Worm (Caenorhabditis elegans) whole organism, late embryonic: ENCODE measurements around the gene tag-196.

ENCODE experiments used
- C38D4.7 ChIP-seq: fragments of 200-800 bp; sonication (Bioruptor generic); optimal IDR thresholded peaks from 2 replicates; lab custom pipeline; 2018; ENCODE audit warnings: mild to moderate bottlenecking, missing genetic modification characterization, moderate library complexity, missing compliant biosample characterization
- F13H6.1 ChIP-seq: sonication (generic microtip); optimal IDR thresholded peaks from 2 replicates; lab custom pipeline; 2016; ENCODE audit warnings: missing genetic modification characterization, missing compliant biosample characterization
- ahr-1 ChIP-seq: sonication (generic microtip); optimal IDR thresholded peaks from 2 replicates; lab custom pipeline; 2016; ENCODE audit warnings: missing genetic modification characterization, missing compliant biosample characterization
- ama-1 ChIP-seq: fragments of 150-350 bp; optimal IDR thresholded peaks from 2 replicates; lab custom pipeline; 2014
- ceh-24 ChIP-seq: sonication (generic microtip); optimal IDR thresholded peaks from 2 replicates; lab custom pipeline; 2016; ENCODE audit warnings: mild to moderate bottlenecking, missing genetic modification characterization, missing compliant biosample characterization
- ceh-30 ChIP-seq: fragments of 150-350 bp; optimal IDR thresholded peaks from 2 replicates; lab custom pipeline; 2014; ENCODE audit warnings: missing biosample characterization, missing genetic modification characterization
- ceh-31 ChIP-seq: sonication (generic microtip); optimal IDR thresholded peaks from 2 replicates; lab custom pipeline; 2016; ENCODE audit warnings: missing genetic modification characterization, missing compliant biosample characterization
- ceh-34 ChIP-seq: sonication (generic microtip); optimal IDR thresholded peaks from 2 replicates; lab custom pipeline; 2016; ENCODE audit warnings: mild to moderate bottlenecking, missing genetic modification characterization, missing compliant biosample characterization
- ceh-45 ChIP-seq: fragments of 200-800 bp; sonication (Bioruptor generic); IDR thresholded peaks from 2 replicates; pipeline ENCODE4 v1.3.6; 2022; ENCODE audit warnings: missing genetic modification reagents, missing genetic modification characterization, missing compliant biosample characterization
- ceh-6 ChIP-seq: fragments of 200-800 bp; sonication (Bioruptor generic); optimal IDR thresholded peaks from 2 replicates; lab custom pipeline; 2018; ENCODE audit warnings: mild to moderate bottlenecking, missing genetic modification characterization, missing compliant biosample characterization
- ceh-9 ChIP-seq: sonication (generic microtip); optimal IDR thresholded peaks from 2 replicates; lab custom pipeline; 2016; ENCODE audit warnings: mild to moderate bottlenecking, missing genetic modification characterization, inconsistent platforms, missing compliant biosample characterization
- dmd-4 ChIP-seq: sonication (generic microtip); optimal IDR thresholded peaks from 2 replicates; lab custom pipeline; 2016; ENCODE audit warnings: borderline replicate concordance, missing genetic modification characterization, missing compliant biosample characterization
- dve-1 ChIP-seq: sonication (generic microtip); optimal IDR thresholded peaks from 2 replicates; lab custom pipeline; 2017; ENCODE audit warnings: antibody characterized with exemption, mild to moderate bottlenecking, missing genetic modification characterization, missing compliant biosample characterization
- elt-4 ChIP-seq: sonication (generic microtip); optimal IDR thresholded peaks from 2 replicates; lab custom pipeline; 2016; ENCODE audit warnings: missing genetic modification characterization, missing compliant biosample characterization
- eyg-1 ChIP-seq: sonication (generic microtip); optimal IDR thresholded peaks from 2 replicates; lab custom pipeline; 2016; ENCODE audit warnings: missing genotype, missing genetic modification characterization, missing compliant biosample characterization
- fax-1 ChIP-seq: sonication (generic microtip); optimal IDR thresholded peaks from 2 replicates; lab custom pipeline; 2016; ENCODE audit warnings: missing genotype, missing genetic modification characterization, missing compliant biosample characterization
- hlh-13 ChIP-seq: fragments of 200-800 bp; sonication (Bioruptor generic); optimal IDR thresholded peaks from 2 replicates; lab custom pipeline; 2018; ENCODE audit warnings: mild to moderate bottlenecking, missing genetic modification characterization, missing compliant biosample characterization
- hlh-15 ChIP-seq: sonication (generic microtip); optimal IDR thresholded peaks from 2 replicates; lab custom pipeline; 2016; ENCODE audit warnings: missing genetic modification characterization, missing compliant biosample characterization
- hlh-30 ChIP-seq: sonication (generic microtip); optimal IDR thresholded peaks from 2 replicates; lab custom pipeline; 2017; ENCODE audit warnings: antibody characterized with exemption, missing genetic modification characterization, missing compliant biosample characterization; ENCODE audit not compliant: insufficient read depth
- lim-6 ChIP-seq: sonication (generic microtip); optimal IDR thresholded peaks from 2 replicates; lab custom pipeline; 2016; ENCODE audit warnings: missing genetic modification characterization, missing compliant biosample characterization
- lin-11 ChIP-seq: fragments of 200-800 bp; sonication (Bioruptor generic); optimal IDR thresholded peaks from 2 replicates; lab custom pipeline; 2018; ENCODE audit warnings: mild to moderate bottlenecking, missing genetic modification characterization, missing compliant biosample characterization
- mec-3 ChIP-seq: sonication (generic microtip); optimal IDR thresholded peaks from 2 replicates; lab custom pipeline; 2016; ENCODE audit warnings: borderline replicate concordance, missing genetic modification characterization, missing compliant biosample characterization
- nfya-1 ChIP-seq: sonication (generic microtip); optimal IDR thresholded peaks from 2 replicates; lab custom pipeline; 2017; ENCODE audit warnings: missing genetic modification characterization, mild to moderate bottlenecking, missing compliant biosample characterization, antibody characterized with exemption, moderate library complexity
- nhr-11 ChIP-seq: fragments of 150-350 bp; optimal IDR thresholded peaks from 2 replicates; lab custom pipeline; 2014; ENCODE audit warnings: missing biosample characterization, missing genetic modification characterization
- odd-2 ChIP-seq: sonication (generic microtip); optimal IDR thresholded peaks from 2 replicates; lab custom pipeline; 2017; ENCODE audit warnings: antibody characterized with exemption, mild to moderate bottlenecking, missing genetic modification characterization, missing compliant biosample characterization
- pag-3 ChIP-seq: sonication (generic microtip); optimal IDR thresholded peaks from 2 replicates; lab custom pipeline; 2016; ENCODE audit warnings: missing compliant biosample characterization, missing genetic modification characterization, borderline replicate concordance
- pqm-1 ChIP-seq: sonication (generic microtip); optimal IDR thresholded peaks from 2 replicates; lab custom pipeline; 2016; ENCODE audit warnings: missing genetic modification characterization, missing compliant biosample characterization
- ref-2 ChIP-seq: sonication (generic microtip); optimal IDR thresholded peaks from 2 replicates; lab custom pipeline; 2016; ENCODE audit warnings: missing genetic modification characterization, missing compliant biosample characterization
- rnt-1 ChIP-seq: sonication (generic microtip); optimal IDR thresholded peaks from 2 replicates; lab custom pipeline; 2016; ENCODE audit warnings: missing genetic modification characterization, missing compliant biosample characterization
- sox-2 ChIP-seq: fragments of 200-800 bp; sonication (Bioruptor generic); IDR thresholded peaks from 2 replicates; pipeline ENCODE4 v1.3.6; 2022; ENCODE audit warnings: missing genetic modification reagents, missing genetic modification characterization, missing compliant biosample characterization
- sox-4 ChIP-seq: sonication (generic microtip); optimal IDR thresholded peaks from 2 replicates; lab custom pipeline; 2017; ENCODE audit warnings: mild to moderate bottlenecking, missing genetic modification characterization, inconsistent platforms, missing compliant biosample characterization
- tbx-7 ChIP-seq: sonication (generic microtip); optimal IDR thresholded peaks from 2 replicates; lab custom pipeline; 2016; ENCODE audit warnings: missing genotype, missing genetic modification characterization, missing compliant biosample characterization
- unc-3 ChIP-seq, 2 experiments: fragments of 200-800 bp in 1 of 2; sonication (Bioruptor generic) in 1 of 2; sonication (generic microtip) in 1 of 2; conservative IDR thresholded peaks in 1 of 2; optimal IDR thresholded peaks in 1 of 2; 2 replicates each; pipeline versions ENCODE4 v1.3.6 to Lab custom; 2016 to 2022; ENCODE audit warnings: missing compliant biosample characterization in 2 of 2, missing genetic modification characterization in 2 of 2, missing genetic modification reagents in 1 of 2
- unc-42 ChIP-seq: sonication (generic microtip); optimal IDR thresholded peaks from 2 replicates; lab custom pipeline; 2016; ENCODE audit warnings: missing genotype, missing genetic modification characterization, missing compliant biosample characterization
- ztf-16 ChIP-seq: sonication (generic microtip); optimal IDR thresholded peaks from 2 replicates; lab custom pipeline; 2017; ENCODE audit warnings: missing genetic modification characterization, missing compliant biosample characterization

The tag-196 gene

ce11 chrV:8608483-8608882 lies 13.8 kb downstream of the tag-196 start:
- TF ChIP-seq lin-11 (tag; lab: Kevin White, UChicago) = no peak
- no peak for TF ChIP-seq ceh-45 (GFP tag; lab: Robert Waterston, UW)
- no peak for TF ChIP-seq rnt-1
- TF ChIP-seq ztf-16 (tag; lab: Kevin White, UChicago) = no peak
- TF ChIP-seq lim-6 (tag; lab: Kevin White, UChicago) = no peak
- TF ChIP-seq mec-3 (tag; lab: Kevin White, UChicago) = no peak
- TF ChIP-seq, all 69 proteins: peak for 0

- TF ChIP-seq F13H6.1 (tag; lab: Kevin White, UChicago) (no peak), ref-2 (tag; lab: Kevin White, UChicago) (peak; percentile 4)
These were observed 15.2 kb downstream of the tag-196 start for ce11 chrV:8609776-8610529.

- no peak for TF ChIP-seq sox-2 (GFP tag; lab: Robert Waterston, UW)
- TF ChIP-seq unc-42 (tag; lab: Kevin White, UChicago) = peak; percentile 1
These were observed 16.1 kb downstream of the tag-196 start, which contains the start of gene fip-4 for ce11 chrV:8610633-8611404. Gene fip-4 (minus strand): TSS chrV:8611268.

- TF ChIP-seq tbx-7 (no peak), ama-1 (lab: Kevin White, UChicago) (no peak), hlh-13 (GFP tag; lab: Kevin White, UChicago) (no peak), nhr-11 (no peak), ahr-1 (tag; lab: Kevin White, UChicago) (no peak), rnt-1 (no peak), hlh-15 (tag; lab: Kevin White, UChicago) (no peak), ceh-9 (tag; lab: Kevin White, UChicago) (no peak), odd-2 (no peak)
These were observed 21.0 kb downstream of the tag-196 start for ce11 chrV:8615711-8616110.

ce11 chrV:8618738-8619137 lies 24.0 kb downstream of the tag-196 start, which contains the start of gene grd-5:
Gene grd-5 (plus strand): TSS chrV:8619032.
- no peak for TF ChIP-seq ceh-24 (tag; lab: Kevin White, UChicago)
- no peak for TF ChIP-seq ceh-34 (tag; lab: Kevin White, UChicago)
- no peak for TF ChIP-seq sox-4 (tag; lab: Kevin White, UChicago)
- TF ChIP-seq ceh-30 (tag; lab: Kevin White, UChicago) = no peak
- TF ChIP-seq ceh-31 (tag; lab: Kevin White, UChicago) = no peak
- no peak for TF ChIP-seq pag-3
- no peak for TF ChIP-seq nhr-11
- no peak for TF ChIP-seq lin-11 (tag; lab: Kevin White, UChicago)
- no peak for TF ChIP-seq ahr-1 (tag; lab: Kevin White, UChicago)
- no peak for TF ChIP-seq lim-6 (tag; lab: Kevin White, UChicago)
- no peak for TF ChIP-seq ceh-6 (GFP tag; lab: Kevin White, UChicago)

- no peak for TF ChIP-seq pqm-1 (tag; lab: Kevin White, UChicago)
- TF ChIP-seq nfya-1 (tag; lab: Kevin White, UChicago) = no peak
- no peak for TF ChIP-seq ceh-34 (tag; lab: Kevin White, UChicago)
These were observed 26.5 kb downstream of the tag-196 start, which contains the start of gene idpc-2 for ce11 chrV:8621213-8621612. Gene idpc-2 (minus strand): TSS chrV:8621313.

- no peak for TF ChIP-seq pqm-1 (tag; lab: Kevin White, UChicago)
- TF ChIP-seq ahr-1 (tag; lab: Kevin White, UChicago) = no peak
- TF ChIP-seq eyg-1 (tag; lab: Kevin White, UChicago) = no peak
- no peak for TF ChIP-seq elt-4 (tag; lab: Kevin White, UChicago)
- TF ChIP-seq ceh-34 (tag; lab: Kevin White, UChicago) = no peak
- TF ChIP-seq ceh-31 (tag; lab: Kevin White, UChicago) = no peak
- TF ChIP-seq lin-11 (tag; lab: Kevin White, UChicago) = no peak
- no peak for TF ChIP-seq unc-3 (GFP tag; conservative IDR thresholded peaks at IDR 0.05; lab: Robert Waterston, UW)
- no peak for TF ChIP-seq unc-3 (tag; optimal IDR thresholded peaks at IDR 0.05; lab: Kevin White, UChicago)
- TF ChIP-seq dmd-4 (tag; lab: Kevin White, UChicago) = no peak
- no peak for TF ChIP-seq dve-1 (tag; lab: Kevin White, UChicago)
- TF ChIP-seq C38D4.7 (GFP tag; lab: Kevin White, UChicago) = no peak
- no peak for TF ChIP-seq ceh-45 (GFP tag; lab: Robert Waterston, UW)
- TF ChIP-seq hlh-30 (tag; lab: Kevin White, UChicago) = no peak
- no peak for TF ChIP-seq fax-1
- no peak for TF ChIP-seq rnt-1
These were observed 27.6 kb downstream of the tag-196 start, which contains the start of gene F41E6.1 for ce11 chrV:8622314-8622713. Gene F41E6.1 (plus strand): TSS chrV:8622614.
